Worm (Caenorhabditis elegans): ENCODE results near the gene H38K22.7.

DNA sequence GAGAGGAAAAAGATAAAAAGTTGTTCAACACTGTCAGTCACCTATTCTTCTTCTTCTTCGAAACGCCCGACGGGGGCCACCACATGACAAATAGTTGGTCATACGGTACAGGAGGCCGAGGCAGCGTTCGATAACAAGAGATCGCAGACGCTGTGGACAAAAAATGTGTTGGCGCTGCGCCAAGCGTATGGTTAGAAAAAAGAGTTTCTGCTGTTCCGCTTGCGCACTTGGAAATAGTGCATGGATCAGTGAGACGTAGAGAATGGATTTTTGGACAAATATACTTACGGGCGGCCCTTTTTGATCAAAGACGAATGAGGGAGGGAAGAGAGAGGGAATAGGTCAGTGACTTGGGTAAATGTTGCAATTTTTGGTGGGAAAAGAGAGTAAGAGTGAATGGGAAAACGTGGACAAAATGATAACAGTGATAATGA is 36.8 kb upstream of the H38K22.7 start:
- TF ChIP-seq ama-1 (optimal IDR thresholded peaks at IDR 0.05): no peak
- TF ChIP-seq tbx-37 (GFP tag; conservative IDR thresholded peaks at IDR 0.05): no peak
- no peak for TF ChIP-seq B0310.2 (tag; optimal IDR thresholded peaks at IDR 0.05)
- TF ChIP-seq scrt-1 (GFP tag; IDR thresholded peaks at IDR 0.05): no peak
- no peak for TF ChIP-seq flt-1 (GFP tag; IDR thresholded peaks at IDR 0.05)
- TF ChIP-seq ets-7 (tag; optimal IDR thresholded peaks at IDR 0.05): no peak
- no peak for TF ChIP-seq aly-1 (tag; optimal IDR thresholded peaks at IDR 0.05)
- TF ChIP-seq hmg-4 (GFP tag; optimal IDR thresholded peaks at IDR 0.05): no peak
- TF ChIP-seq ceh-36 (tag; optimal IDR thresholded peaks at IDR 0.05): no peak
- TF ChIP-seq F13C5.2 (tag; optimal IDR thresholded peaks at IDR 0.05): no peak
- TF ChIP-seq hmbx-1 (tag; optimal IDR thresholded peaks at IDR 0.05): no peak
- no peak for TF ChIP-seq sea-1 (GFP tag; conservative IDR thresholded peaks at IDR 0.05)
- TF ChIP-seq pes-1 (GFP tag; IDR thresholded peaks at IDR 0.05): no peak

All from whole organism, early embryonic.